Fruit fly (Drosophila melanogaster): Measurements from ENCODE around the gene COX6CL.

COX6CL gene

DNA sequence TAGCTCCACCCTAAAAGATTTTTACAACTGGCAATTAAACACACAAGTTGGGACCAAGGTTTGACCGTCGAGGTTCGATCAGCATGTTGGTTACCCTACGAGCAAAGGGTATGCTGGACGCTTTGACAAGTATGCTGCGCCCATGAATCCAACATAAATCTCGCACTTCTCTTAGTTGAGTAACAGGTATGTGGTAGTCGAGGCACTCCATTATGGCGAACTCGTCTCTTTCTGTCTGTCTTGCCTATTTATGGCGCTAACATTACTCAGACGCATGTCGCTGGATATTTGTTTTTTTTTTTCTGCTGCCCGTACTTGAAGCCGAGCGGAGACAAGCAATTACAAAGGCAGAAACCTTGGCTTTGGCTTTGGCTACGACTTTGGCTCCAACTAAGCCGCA, 37.1 kb downstream of the COX6CL start (continued):
- TF ChIP-seq Pdp1 (GFP tag; optimal IDR thresholded peaks at IDR 0.05) (no peak), wek (GFP tag; optimal IDR thresholded peaks at IDR 0.05) (no peak), grn (GFP tag; optimal IDR thresholded peaks at IDR 0.05) (no peak), HLH3B (GFP tag; IDR thresholded peaks at IDR 0.05) (no peak), CG7556 (GFP tag; optimal IDR thresholded peaks at IDR 0.05) (no peak), pros (GFP tag; optimal IDR thresholded peaks at IDR 0.05) (no peak), kay (GFP tag; optimal IDR thresholded peaks at IDR 0.05) (no peak), Ets97D (GFP tag; optimal IDR thresholded peaks at IDR 0.05) (no peak), CG15073 (GFP tag; optimal IDR thresholded peaks at IDR 0.05) (no peak), CG7963 (GFP tag; IDR thresholded peaks at IDR 0.05; ENCODE audit: partially characterized antibody) (peak; percentile 79), oc (tag; optimal IDR thresholded peaks at IDR 0.05) (no peak), vnd (GFP tag; IDR thresholded peaks at IDR 0.05; ENCODE audit: partially characterized antibody) (peak; percentile 39; the same call in 1 of the 3 replicates), trh (GFP tag; optimal IDR thresholded peaks at IDR 0.05) (no peak), Mad (GFP tag; optimal IDR thresholded peaks at IDR 0.05) (no peak), Aef1 (GFP tag; IDR thresholded peaks at IDR 0.05) (no peak), CG13775 (GFP tag; optimal IDR thresholded peaks at IDR 0.05) (no peak), CG8290 (GFP tag; optimal IDR thresholded peaks at IDR 0.05) (no peak), CG8290 (tag; optimal IDR thresholded peaks at IDR 0.05) (peak in 1 of 2 experiments; percentile 26), pfk (GFP tag; optimal IDR thresholded peaks at IDR 0.05) (no peak), esg (GFP tag; conservative IDR thresholded peaks at IDR 0.05) (no peak), Bdp1 (GFP tag; optimal IDR thresholded peaks at IDR 0.05) (no peak), klu (GFP tag; IDR thresholded peaks at IDR 0.05) (no peak), CG10431 (GFP tag; optimal IDR thresholded peaks at IDR 0.05) (no peak), bigmax (GFP tag; optimal IDR thresholded peaks at IDR 0.05) (no peak), CG6654 (GFP tag; optimal IDR thresholded peaks at IDR 0.05) (no peak), CG6791 (GFP tag; IDR thresholded peaks at IDR 0.05; ENCODE audit: partially characterized antibody) (peak; percentile 67; the same call in 2 of the 3 replicates), CG6272 (GFP tag; IDR thresholded peaks at IDR 0.05) (no peak), ems (GFP tag; optimal IDR thresholded peaks at IDR 0.05) (no peak), br (optimal IDR thresholded peaks at IDR 0.05) (no peak), GATAe (GFP tag; conservative IDR thresholded peaks at IDR 0.05) (no peak), nom (GFP tag; optimal IDR thresholded peaks at IDR 0.05) (no peak), dimm (GFP tag; IDR thresholded peaks at IDR 0.05) (no peak), CG10654 (GFP tag; optimal IDR thresholded peaks at IDR 0.05) (no peak), tgo (GFP tag; IDR thresholded peaks at IDR 0.05) (no peak), CG16779 (GFP tag; IDR thresholded peaks at IDR 0.05) (no peak), CG18764 (GFP tag; optimal IDR thresholded peaks at IDR 0.05) (no peak), gsb-n (tag; optimal IDR thresholded peaks at IDR 0.05) (no peak), ken (GFP tag; IDR thresholded peaks at IDR 0.05) (no peak), Opbp (GFP tag; IDR thresholded peaks at IDR 0.05; ENCODE audit: partially characterized antibody) (no peak), ind (GFP tag; optimal IDR thresholded peaks at IDR 0.05) (peak; percentile 10), Mrtf (GFP tag; IDR thresholded peaks at IDR 0.05) (0 out of 3 replicates have a peak, but pooled peaks have one; percentile 10), lola (GFP tag; optimal IDR thresholded peaks at IDR 0.05) (no peak), CG4404 (GFP tag; IDR thresholded peaks at IDR 0.05) (no peak), CG8359 (GFP tag; optimal IDR thresholded peaks at IDR 0.05; ENCODE audit: borderline replicate concordance) (no peak), mam (GFP tag; optimal IDR thresholded peaks at IDR 0.05) (no peak), ttk (GFP tag; IDR thresholded peaks at IDR 0.05) (no peak), CG3407 (GFP tag; optimal IDR thresholded peaks at IDR 0.05) (no peak), maf-S (GFP tag; optimal IDR thresholded peaks at IDR 0.05) (no peak), Atf6 (GFP tag; IDR thresholded peaks at IDR 0.05) (no peak), ftz-f1 (GFP tag; optimal IDR thresholded peaks at IDR 0.05) (no peak), D19B (GFP tag; optimal IDR thresholded peaks at IDR 0.05) (peak; percentile 83), Dfd (GFP tag; optimal IDR thresholded peaks at IDR 0.05) (no peak), lilli (GFP tag; optimal IDR thresholded peaks at IDR 0.05) (no peak)

Data from whole organism, embryonic.